Fruit fly (Drosophila melanogaster) whole organism, embryonic: ENCODE data around the gene CG31463.
A peak's percentile ranks its signal among the peaks of the same experiment; 100 is the strongest.

Experiments used
- Ada2b ChIP-seq: fragments of 200-800 bp; sonication (Bioruptor generic); IDR thresholded peaks from 2 replicates; pipeline ENCODE4 v1.3.6; 2022; ENCODE audit warnings: missing biosample characterization, missing genetic modification characterization
- Antp ChIP-seq: fragments of 200-800 bp; sonication (Bioruptor generic); optimal IDR thresholded peaks from 3 replicates; lab custom pipeline; 2016; ENCODE audit warnings: missing biosample characterization, missing genetic modification characterization
- CG10267 ChIP-seq: fragments of 200-800 bp; sonication (Bioruptor generic); optimal IDR thresholded peaks from 2 replicates; lab custom pipeline; 2018; ENCODE audit warnings: missing biosample characterization, mild to moderate bottlenecking, missing genetic modification characterization, moderate library complexity
- CG10979 ChIP-seq: fragments of 200-800 bp; sonication (Bioruptor generic); optimal IDR thresholded peaks from 2 replicates; lab custom pipeline; 2018; ENCODE audit warnings: missing biosample characterization, mild to moderate bottlenecking, missing genetic modification characterization, moderate library complexity
- CG12744 ChIP-seq: fragments of 200-800 bp; sonication (Bioruptor generic); optimal IDR thresholded peaks from 2 replicates; lab custom pipeline; 2016; ENCODE audit warnings: missing biosample characterization, missing genetic modification characterization
- CG12942 ChIP-seq: fragments of 200-800 bp; sonication (Bioruptor generic); optimal IDR thresholded peaks from 3 replicates; lab custom pipeline; 2016; ENCODE audit warnings: missing biosample characterization, missing genetic modification characterization
- CG14710 ChIP-seq: fragments of 200-800 bp; sonication (Bioruptor generic); optimal IDR thresholded peaks from 3 replicates; lab custom pipeline; 2019; ENCODE audit warnings: missing biosample characterization, mild to moderate bottlenecking, missing genetic modification characterization, moderate library complexity
- CG15073 ChIP-seq: fragments of 200-800 bp; sonication (Bioruptor generic); optimal IDR thresholded peaks from 2 replicates; lab custom pipeline; 2016; ENCODE audit warnings: missing biosample characterization, missing genetic modification characterization
- CG1603 ChIP-seq: fragments of 200-800 bp; sonication (Bioruptor generic); optimal IDR thresholded peaks from 2 replicates; lab custom pipeline; 2019; ENCODE audit warnings: missing biosample characterization, mild to moderate bottlenecking, missing genetic modification characterization, moderate library complexity
- CG16863 ChIP-seq: fragments of 200-800 bp; sonication (Bioruptor generic); optimal IDR thresholded peaks from 3 replicates; lab custom pipeline; 2016; ENCODE audit warnings: missing biosample characterization, missing genetic modification characterization
- CG17361 ChIP-seq: fragments of 200-800 bp; sonication (Bioruptor generic); IDR thresholded peaks from 3 replicates; pipeline ENCODE4 v1.3.6; 2022; ENCODE audit warnings: missing biosample characterization, missing genetic modification characterization
- CG30020 ChIP-seq: fragments of 200-800 bp; optimal IDR thresholded peaks from 2 replicates; lab custom pipeline; 2019; ENCODE audit warnings: missing biosample characterization, mild to moderate bottlenecking, missing genetic modification characterization, moderate library complexity
- CG3281 ChIP-seq: fragments of 200-800 bp; sonication (Bioruptor generic); optimal IDR thresholded peaks from 3 replicates; lab custom pipeline; 2017; ENCODE audit warnings: missing biosample characterization, mild to moderate bottlenecking, missing genetic modification characterization
- CG9215 ChIP-seq: fragments of 200-800 bp; sonication (Bioruptor generic); IDR thresholded peaks from 2 replicates; pipeline ENCODE4 v1.3.6; 2022; ENCODE audit warnings: missing biosample characterization, missing genetic modification characterization
- CG9817 ChIP-seq: fragments of 200-800 bp; sonication (Bioruptor generic); optimal IDR thresholded peaks from 2 replicates; lab custom pipeline; 2018; ENCODE audit warnings: missing biosample characterization, mild to moderate bottlenecking, missing genetic modification characterization, moderate library complexity
- Camta ChIP-seq: fragments of 200-800 bp; sonication (Bioruptor generic); optimal IDR thresholded peaks from 2 replicates; lab custom pipeline; 2016; ENCODE audit warnings: missing biosample characterization, missing genetic modification characterization
- D ChIP-seq, 2 experiments: fragments of 200-800 bp in 1 of 2; fragments of >200 bp in 1 of 2; sonication (Bioruptor generic) in 1 of 2; optimal IDR thresholded peaks; 2 replicates in 1 of 2; 3 replicates in 1 of 2; lab custom pipeline; 2017; ENCODE audit warnings: mild to moderate bottlenecking in 1 of 2, missing biosample characterization in 1 of 2, missing genetic modification characterization in 1 of 2, missing genetic modification reagents in 1 of 2
- Fer1 ChIP-seq: fragments of 200-800 bp; sonication (Bioruptor generic); optimal IDR thresholded peaks from 2 replicates; lab custom pipeline; 2017; ENCODE audit warnings: missing biosample characterization, mild to moderate bottlenecking, missing genetic modification characterization
- H2.0 ChIP-seq: fragments of 200-800 bp; sonication (Bioruptor generic); IDR thresholded peaks from 2 replicates; pipeline ENCODE4 v1.3.6; 2022; ENCODE audit warnings: missing biosample characterization, missing genetic modification characterization
- HHEX ChIP-seq: fragments of 200-800 bp; sonication (Bioruptor generic); optimal IDR thresholded peaks from 3 replicates; lab custom pipeline; 2017; ENCODE audit warnings: missing biosample characterization, mild to moderate bottlenecking, missing genetic modification characterization, missing genetic modification reagents
- HLH3B ChIP-seq: fragments of 200-800 bp; sonication (Bioruptor generic); IDR thresholded peaks from 2 replicates; pipeline ENCODE4 v1.3.6; 2022; ENCODE audit warnings: missing biosample characterization, missing genetic modification characterization
- HLHmδ ChIP-seq: fragments of 200-800 bp; sonication (Bioruptor generic); optimal IDR thresholded peaks from 2 replicates; lab custom pipeline; 2018; ENCODE audit warnings: missing biosample characterization, mild to moderate bottlenecking, missing genetic modification characterization, moderate library complexity
- HmgD ChIP-seq: fragments of 200-800 bp; sonication (Bioruptor generic); optimal IDR thresholded peaks from 3 replicates; lab custom pipeline; 2016; ENCODE audit warnings: missing biosample characterization, missing genetic modification characterization
- Hr78 ChIP-seq, 2 experiments: fragments of 200-800 bp in 1 of 2; fragments of >200 bp in 1 of 2; sonication (Bioruptor generic) in 1 of 2; optimal IDR thresholded peaks; 2 replicates each; lab custom pipeline; 2017 to 2019; ENCODE audit warnings: missing biosample characterization in 2 of 2, missing genetic modification characterization in 2 of 2, mild to moderate bottlenecking in 1 of 2, moderate library complexity in 1 of 2
- MTF-1 ChIP-seq: fragments of 200-800 bp; sonication (Bioruptor generic); optimal IDR thresholded peaks from 2 replicates; lab custom pipeline; 2018; ENCODE audit warnings: missing biosample characterization, mild to moderate bottlenecking, missing genetic modification characterization, borderline replicate concordance
- Opbp ChIP-seq: fragments of 200-800 bp; sonication (Bioruptor generic); IDR thresholded peaks from 3 replicates; pipeline ENCODE4 v1.3.6; 2022; ENCODE audit warnings: missing biosample characterization, missing genetic modification characterization; ENCODE audit not compliant: partially characterized antibody
- Stat92E ChIP-seq, 3 experiments: fragments of >200 bp in 2 of 3; fragments of 200-800 bp in 1 of 3; sonication (Bioruptor generic) in 1 of 3; optimal IDR thresholded peaks; 2 replicates each; lab custom pipeline; 2017 to 2019; ENCODE audit warnings: missing biosample characterization in 3 of 3, missing genetic modification characterization in 3 of 3, mild to moderate bottlenecking in 1 of 3, moderate library complexity in 1 of 3
- YL-1 ChIP-seq: fragments of 200-800 bp; sonication (Bioruptor generic); optimal IDR thresholded peaks from 3 replicates; lab custom pipeline; 2017; ENCODE audit warnings: missing biosample characterization, mild to moderate bottlenecking, missing genetic modification characterization
- ac ChIP-seq: fragments of 200-800 bp; sonication (Bioruptor generic); optimal IDR thresholded peaks from 3 replicates; lab custom pipeline; 2017; ENCODE audit warnings: missing biosample characterization, mild to moderate bottlenecking, missing genetic modification characterization
- cad ChIP-seq: fragments of >200 bp; optimal IDR thresholded peaks from 2 replicates; lab custom pipeline; 2017; ENCODE audit warnings: missing biosample characterization, missing genetic modification characterization
- cg ChIP-seq: fragments of 200-800 bp; sonication (Bioruptor generic); optimal IDR thresholded peaks from 3 replicates; lab custom pipeline; 2019; ENCODE audit warnings: missing biosample characterization, mild to moderate bottlenecking, missing genetic modification characterization, moderate library complexity
- chm ChIP-seq: fragments of 200-800 bp; sonication (Bioruptor generic); IDR thresholded peaks from 2 replicates; pipeline ENCODE4 v1.3.6; 2022; ENCODE audit warnings: missing biosample characterization, missing genetic modification characterization
- da ChIP-seq: fragments of 200-800 bp; sonication (Bioruptor generic); optimal IDR thresholded peaks from 2 replicates; lab custom pipeline; 2016; ENCODE audit warnings: missing biosample characterization, missing genetic modification characterization
- dmrt11E ChIP-seq: fragments of 200-800 bp; sonication (Bioruptor generic); optimal IDR thresholded peaks from 3 replicates; lab custom pipeline; 2018; ENCODE audit warnings: missing biosample characterization, mild to moderate bottlenecking, missing genetic modification characterization, moderate library complexity
- fru ChIP-seq: fragments of >200 bp; optimal IDR thresholded peaks from 2 replicates; lab custom pipeline; 2017
- gcm2 ChIP-seq: fragments of 200-800 bp; sonication (Bioruptor generic); optimal IDR thresholded peaks from 2 replicates; lab custom pipeline; 2016; ENCODE audit warnings: missing biosample characterization, missing genetic modification characterization
- gem ChIP-seq: fragments of 200-800 bp; sonication (Bioruptor generic); optimal IDR thresholded peaks from 2 replicates; lab custom pipeline; 2019; ENCODE audit warnings: missing biosample characterization, mild to moderate bottlenecking, missing genetic modification characterization, moderate library complexity
- grn ChIP-seq: fragments of 200-800 bp; sonication (Bioruptor generic); optimal IDR thresholded peaks from 3 replicates; lab custom pipeline; 2017; ENCODE audit warnings: missing biosample characterization, missing genetic modification characterization
- gt ChIP-seq: fragments of 200-800 bp; sonication (Bioruptor generic); IDR thresholded peaks from 2 replicates; pipeline ENCODE4 v1.3.6; 2022; ENCODE audit warnings: missing biosample characterization, missing genetic modification characterization
- her ChIP-seq: fragments of 200-800 bp; sonication (Bioruptor generic); optimal IDR thresholded peaks from 2 replicates; lab custom pipeline; 2016; ENCODE audit warnings: missing biosample characterization, missing genetic modification characterization
- luna ChIP-seq: fragments of 200-800 bp; sonication (Bioruptor generic); optimal IDR thresholded peaks from 2 replicates; lab custom pipeline; 2016; ENCODE audit warnings: missing biosample characterization, missing genetic modification characterization
- pros ChIP-seq: fragments of 200-800 bp; sonication (Bioruptor generic); optimal IDR thresholded peaks from 3 replicates; lab custom pipeline; 2019; ENCODE audit warnings: missing biosample characterization, mild to moderate bottlenecking, missing genetic modification characterization, moderate library complexity
- rib ChIP-seq: fragments of 200-800 bp; sonication (Bioruptor generic); IDR thresholded peaks from 2 replicates; pipeline ENCODE4 v1.3.6; 2022; ENCODE audit warnings: missing biosample characterization, missing genetic modification characterization
- slou ChIP-seq: fragments of 200-800 bp; sonication (Bioruptor generic); optimal IDR thresholded peaks from 3 replicates; lab custom pipeline; 2016; ENCODE audit warnings: missing biosample characterization, missing genetic modification characterization
- tgo ChIP-seq: fragments of 200-800 bp; sonication (Bioruptor generic); IDR thresholded peaks from 3 replicates; pipeline ENCODE4 v1.3.6; 2022; ENCODE audit warnings: missing biosample characterization, missing genetic modification characterization
- vvl ChIP-seq: fragments of 200-800 bp; sonication (Bioruptor generic); IDR thresholded peaks from 2 replicates; pipeline ENCODE4 v1.3.6; 2022; ENCODE audit warnings: missing biosample characterization, missing genetic modification characterization

CG31463 gene

dm6 chr3R:8251532-8251931 lies 40.6 kb upstream of the CG31463 start (continued):
- TF ChIP-seq Opbp (GFP tag; lab: Robert Waterston, UW) = no peak
- TF ChIP-seq dmrt11E (tag; lab: Kevin White, UChicago) = no peak
- TF ChIP-seq CG10267 (tag; lab: Kevin White, UChicago) = no peak
- TF ChIP-seq CG16863 = no peak
- no peak for TF ChIP-seq Fer1 (GFP tag; lab: Kevin White, UChicago)
- peak; percentile 77 for TF ChIP-seq HLHmδ (GFP tag; lab: Kevin White, UChicago)
- TF ChIP-seq rib (GFP tag; lab: Robert Waterston, UW) = no peak
- TF ChIP-seq HmgD = no peak
- no peak for TF ChIP-seq CG17361 (GFP tag; lab: Robert Waterston, UW)
- TF ChIP-seq MTF-1 (GFP tag; lab: Kevin White, UChicago) = no peak
- TF ChIP-seq gcm2 = no peak
- TF ChIP-seq CG12942 (GFP tag; lab: Kevin White, UChicago) = no peak
- TF ChIP-seq gem (tag; lab: Kevin White, UChicago) = no peak
- TF ChIP-seq vvl (GFP tag; lab: Robert Waterston, UW) = peak; percentile 39; the same call in 1 of the 2 replicates
- TF ChIP-seq YL-1 (GFP tag; lab: Kevin White, UChicago) = no peak
- peak; percentile 14 for TF ChIP-seq CG14710 (tag; lab: Kevin White, UChicago)
- TF ChIP-seq fru = no peak
- peak; percentile 19 for TF ChIP-seq pros (GFP tag; lab: Kevin White, UChicago)
- no peak for TF ChIP-seq HLH3B
- no peak for TF ChIP-seq Antp (GFP tag; lab: Kevin White, UChicago)
- TF ChIP-seq CG15073 (GFP tag; lab: Kevin White, UChicago) = no peak
- no peak for TF ChIP-seq gt (GFP tag; lab: Robert Waterston, UW)
- no peak for TF ChIP-seq Hr78 (GFP tag; optimal IDR thresholded peaks at IDR 0.05; lab: Kevin White, UChicago)
- TF ChIP-seq CG9215 = no peak
- TF ChIP-seq CG3281 (GFP tag; lab: Kevin White, UChicago) = no peak
- no peak for TF ChIP-seq HHEX (GFP tag; lab: Kevin White, UChicago)
- TF ChIP-seq grn = peak; percentile 66
- no peak for TF ChIP-seq cg (GFP tag; lab: Kevin White, UChicago)
- no peak for TF ChIP-seq CG10979 (tag; lab: Kevin White, UChicago)
- no peak for TF ChIP-seq her (GFP tag; lab: Kevin White, UChicago)
- TF ChIP-seq Ada2b (GFP tag; lab: Robert Waterston, UW) = no peak
- no peak for TF ChIP-seq da
- TF ChIP-seq Camta = no peak
- no peak for TF ChIP-seq CG1603 (tag; lab: Kevin White, UChicago)
- no peak for TF ChIP-seq CG12744
- TF ChIP-seq slou (GFP tag; lab: Kevin White, UChicago) = no peak
- no peak for TF ChIP-seq tgo (GFP tag; lab: Robert Waterston, UW)
- TF ChIP-seq ac (GFP tag; lab: Kevin White, UChicago) = no peak
- peak; percentile 36 for TF ChIP-seq cad (GFP tag; lab: Kevin White, UChicago)
- no peak for TF ChIP-seq Stat92E (GFP tag; optimal IDR thresholded peaks at IDR 0.05; lab: Kevin White, UChicago)
- TF ChIP-seq chm (GFP tag; lab: Robert Waterston, UW) = no peak
- TF ChIP-seq luna (GFP tag; lab: Kevin White, UChicago) = no peak
- TF ChIP-seq D (optimal IDR thresholded peaks at IDR 0.05; lab: Kevin White, UChicago) = no peak
- TF ChIP-seq D (GFP tag; optimal IDR thresholded peaks at IDR 0.05; lab: Kevin White, UChicago) = no peak
- TF ChIP-seq H2.0 (GFP tag; lab: Robert Waterston, UW) = no peak
- no peak for TF ChIP-seq CG9817
- TF ChIP-seq CG30020 (tag; lab: Kevin White, UChicago) = no peak
